Fruit fly (Drosophila melanogaster): ENCODE results near the gene Ugt35B1.

The Ugt35B1 gene

dm6 chr3R:11170146-11170545 is at the start of gene Ugt35B1:
Ugt35B1 (minus strand) TSS chr3R:11170246.
- TF ChIP-seq Dll (optimal IDR thresholded peaks at IDR 0.05), result no peak
- TF ChIP-seq psq (optimal IDR thresholded peaks at IDR 0.05), result no peak
- TF ChIP-seq usp (GFP tag; optimal IDR thresholded peaks at IDR 0.05), result no peak
- TF ChIP-seq EcR (GFP tag; optimal IDR thresholded peaks at IDR 0.05), result no peak
- TF ChIP-seq CG8478 (optimal IDR thresholded peaks at IDR 0.05), result no peak
- no peak for TF ChIP-seq pan (optimal IDR thresholded peaks at IDR 0.05)

dm6 chr3R:11216156-11216630 is 46.1 kb upstream of the Ugt35B1 start, which contains the start of the genes RpS25 and CG4820:
RpS25 (minus strand) TSS chr3R:11216287.
CG4820 (plus strand) TSS chr3R:11216535.
- no peak for TF ChIP-seq psq (optimal IDR thresholded peaks at IDR 0.05)
- no peak for TF ChIP-seq Dll (optimal IDR thresholded peaks at IDR 0.05)
- TF ChIP-seq EcR (GFP tag; optimal IDR thresholded peaks at IDR 0.05), result no peak
- TF ChIP-seq pan (optimal IDR thresholded peaks at IDR 0.05), result no peak
- no peak for TF ChIP-seq usp (GFP tag; optimal IDR thresholded peaks at IDR 0.05)
- no peak for TF ChIP-seq CG8478 (optimal IDR thresholded peaks at IDR 0.05)

- TF ChIP-seq Dll (optimal IDR thresholded peaks at IDR 0.05) (no peak), pan (optimal IDR thresholded peaks at IDR 0.05) (no peak), psq (optimal IDR thresholded peaks at IDR 0.05) (no peak), usp (GFP tag; optimal IDR thresholded peaks at IDR 0.05) (no peak), CG8478 (optimal IDR thresholded peaks at IDR 0.05) (no peak), EcR (GFP tag; optimal IDR thresholded peaks at IDR 0.05) (no peak)
Measured at dm6 chr3R:11214449-11214950, 44.5 kb upstream of the Ugt35B1 start, which contains the start of gene ZnT86D. ZnT86D (minus strand) TSS chr3R:11214539.

dm6 chr3R:11211291-11212061 is 41.4 kb upstream of the Ugt35B1 start:
- TF ChIP-seq EcR (GFP tag; optimal IDR thresholded peaks at IDR 0.05) (no peak), usp (GFP tag; optimal IDR thresholded peaks at IDR 0.05) (no peak), pan (optimal IDR thresholded peaks at IDR 0.05) (no peak), Dll (optimal IDR thresholded peaks at IDR 0.05) (no peak), CG8478 (optimal IDR thresholded peaks at IDR 0.05) (no peak), psq (optimal IDR thresholded peaks at IDR 0.05) (no peak)

dm6 chr3R:11209801-11210402 is 39.9 kb upstream of the Ugt35B1 start, which contains the start of the genes SdhC and Tctp:
SdhC (minus strand) TSS chr3R:11209849.
Tctp (plus strand) TSS chr3R:11210247.
- no peak for TF ChIP-seq EcR (GFP tag; optimal IDR thresholded peaks at IDR 0.05)
- TF ChIP-seq pan (optimal IDR thresholded peaks at IDR 0.05), result no peak
- TF ChIP-seq CG8478 (optimal IDR thresholded peaks at IDR 0.05), result no peak
- TF ChIP-seq usp (GFP tag; optimal IDR thresholded peaks at IDR 0.05), result no peak
- no peak for TF ChIP-seq psq (optimal IDR thresholded peaks at IDR 0.05)
- no peak for TF ChIP-seq Dll (optimal IDR thresholded peaks at IDR 0.05)

- TF ChIP-seq Dll (optimal IDR thresholded peaks at IDR 0.05) (no peak), psq (optimal IDR thresholded peaks at IDR 0.05) (no peak), usp (GFP tag; optimal IDR thresholded peaks at IDR 0.05) (no peak), CG8478 (optimal IDR thresholded peaks at IDR 0.05) (no peak), EcR (GFP tag; optimal IDR thresholded peaks at IDR 0.05) (no peak)
Measured at dm6 chr3R:11208766-11209331, 38.8 kb upstream of the Ugt35B1 start.

- TF ChIP-seq CG8478 (optimal IDR thresholded peaks at IDR 0.05), result no peak
- TF ChIP-seq pan (optimal IDR thresholded peaks at IDR 0.05), result peak; percentile 88
Measured at dm6 chr3R:11200885-11201421, 30.9 kb upstream of the Ugt35B1 start.

dm6 chr3R:11200042-11200884 is 30.2 kb upstream of the Ugt35B1 start:
- peak in 1 of 2 experiments; percentile 74 for TF ChIP-seq EcR (GFP tag; optimal IDR thresholded peaks at IDR 0.05)
- no peak for TF ChIP-seq CG8478 (optimal IDR thresholded peaks at IDR 0.05)

- TF ChIP-seq pan (optimal IDR thresholded peaks at IDR 0.05) (no peak), Dll (optimal IDR thresholded peaks at IDR 0.05) (no peak), usp (GFP tag; optimal IDR thresholded peaks at IDR 0.05) (no peak), EcR (GFP tag; optimal IDR thresholded peaks at IDR 0.05) (no peak), CG8478 (optimal IDR thresholded peaks at IDR 0.05) (no peak), psq (optimal IDR thresholded peaks at IDR 0.05) (no peak)
Measured at dm6 chr3R:11199227-11199835, 29.3 kb upstream of the Ugt35B1 start.

dm6 chr3R:11198062-11198472 is 28.0 kb upstream of the Ugt35B1 start:
- TF ChIP-seq EcR (GFP tag; optimal IDR thresholded peaks at IDR 0.05) (peak in 1 of 2 experiments; percentile 1), psq (optimal IDR thresholded peaks at IDR 0.05) (no peak)

dm6 chr3R:11197389-11197716 is 27.3 kb upstream of the Ugt35B1 start, which contains the start of gene cu:
cu (plus strand) TSS chr3R:11197592.
- TF ChIP-seq pan (optimal IDR thresholded peaks at IDR 0.05) (no peak), EcR (GFP tag; optimal IDR thresholded peaks at IDR 0.05) (no peak), usp (GFP tag; optimal IDR thresholded peaks at IDR 0.05) (no peak), Dll (optimal IDR thresholded peaks at IDR 0.05) (no peak), psq (optimal IDR thresholded peaks at IDR 0.05) (no peak), CG8478 (optimal IDR thresholded peaks at IDR 0.05) (no peak)

Measured in whole organism.